Fruit fly (Drosophila melanogaster): ENCODE results near the gene Mlc2.

The Mlc2 gene

DNA sequence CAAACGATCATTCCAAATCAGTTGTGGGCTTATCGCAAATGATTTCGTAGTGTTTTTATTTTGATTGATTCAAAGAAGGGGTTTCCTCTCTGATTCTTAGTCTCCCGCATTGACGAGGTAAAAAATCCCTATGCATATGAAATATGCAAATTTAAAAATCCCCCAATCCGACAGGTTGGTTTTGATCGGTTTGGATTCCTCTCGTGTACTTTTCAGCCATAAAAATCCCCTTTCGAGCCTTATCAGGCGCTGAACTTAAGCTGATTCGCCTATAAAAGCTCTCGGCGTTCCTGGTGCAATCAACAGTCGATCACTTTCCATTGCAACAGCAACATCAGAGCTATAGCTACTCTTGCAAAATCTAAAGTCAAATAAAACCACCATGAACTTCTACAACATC, 37.5 kb upstream of the Mlc2 start, which contains the start of gene CecA2:
Gene CecA2 (plus strand): TSS at position 301 of the 400 bp plus-strand sequence.
- TF ChIP-seq CG15710 (tag; optimal IDR thresholded peaks at IDR 0.05) (no peak), D1 (tag; optimal IDR thresholded peaks at IDR 0.05) (no peak), CG10348 (GFP tag; IDR thresholded peaks at IDR 0.05) (no peak)

DNA sequence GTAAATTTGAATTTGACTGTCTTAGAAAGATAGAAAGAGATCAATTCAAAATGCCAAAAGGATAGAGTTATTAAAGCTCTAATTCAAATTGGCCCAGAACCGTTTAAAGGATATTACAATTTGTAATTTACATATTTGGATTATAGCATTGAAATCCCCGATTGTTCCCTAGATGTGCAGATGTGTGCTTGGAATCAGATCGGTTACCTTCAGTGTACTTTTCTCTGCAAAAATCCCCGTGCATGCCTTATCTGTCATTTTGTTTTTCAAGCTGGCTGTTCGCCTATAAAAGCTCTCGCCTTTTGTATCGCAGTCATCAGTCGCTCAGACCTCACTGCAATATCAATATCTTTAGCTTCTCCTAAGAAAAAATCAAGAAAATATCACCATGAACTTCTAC, 36.2 kb upstream of the Mlc2 start, which contains the start of gene CecA1:
Gene CecA1 (plus strand): TSS at position 315 of the 400 bp plus-strand sequence.
- TF ChIP-seq CG17806 (tag; optimal IDR thresholded peaks at IDR 0.05) (no peak), Snoo (tag; optimal IDR thresholded peaks at IDR 0.05) (no peak), CG10348 (GFP tag; IDR thresholded peaks at IDR 0.05) (no peak), fd96Ca (GFP tag; IDR thresholded peaks at IDR 0.05) (no peak), CG15710 (tag; optimal IDR thresholded peaks at IDR 0.05) (no peak), CG34367 (tag; optimal IDR thresholded peaks at IDR 0.05) (no peak), CG12605 (GFP tag; IDR thresholded peaks at IDR 0.05) (no peak), gl (tag; optimal IDR thresholded peaks at IDR 0.05) (no peak), CG4496 (GFP tag; IDR thresholded peaks at IDR 0.05) (no peak)

DNA sequence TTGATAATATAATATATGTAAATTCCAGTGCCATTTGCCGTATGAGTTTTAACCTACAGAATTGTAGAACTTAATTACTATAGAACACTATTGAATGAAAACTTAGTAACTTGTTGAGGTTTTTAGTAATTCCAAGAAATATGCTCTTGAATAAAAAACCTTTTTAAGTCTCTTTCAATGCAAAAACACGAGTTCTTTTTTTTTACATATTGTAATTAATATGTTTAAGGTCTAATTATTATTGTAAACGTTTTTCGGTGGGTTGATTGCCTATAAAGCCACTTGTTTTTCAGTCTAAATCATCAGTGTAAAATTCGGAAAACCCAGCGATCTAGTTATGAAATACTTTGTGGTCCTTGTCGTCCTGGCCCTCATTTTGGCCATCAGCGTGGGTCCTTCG, 35.3 kb upstream of the Mlc2 start, which contains the start of gene Anp:
Gene Anp (plus strand): TSS at position 301 of the 400 bp plus-strand sequence.
- TF ChIP-seq D1 (tag; optimal IDR thresholded peaks at IDR 0.05) (no peak), CG12605 (GFP tag; IDR thresholded peaks at IDR 0.05) (no peak), Pif1B (GFP tag; optimal IDR thresholded peaks at IDR 0.05) (no peak), CG8159 (tag; optimal IDR thresholded peaks at IDR 0.05) (no peak), CG10348 (GFP tag; IDR thresholded peaks at IDR 0.05) (no peak), CG9948 (tag; optimal IDR thresholded peaks at IDR 0.05) (no peak), Snoo (tag; optimal IDR thresholded peaks at IDR 0.05) (no peak), Ets98B (GFP tag; IDR thresholded peaks at IDR 0.05) (no peak), CG17806 (tag; optimal IDR thresholded peaks at IDR 0.05) (no peak), rn (GFP tag; IDR thresholded peaks at IDR 0.05) (no peak), fd96Ca (GFP tag; IDR thresholded peaks at IDR 0.05) (no peak), Pif1A (GFP tag; optimal IDR thresholded peaks at IDR 0.05) (no peak)

DNA sequence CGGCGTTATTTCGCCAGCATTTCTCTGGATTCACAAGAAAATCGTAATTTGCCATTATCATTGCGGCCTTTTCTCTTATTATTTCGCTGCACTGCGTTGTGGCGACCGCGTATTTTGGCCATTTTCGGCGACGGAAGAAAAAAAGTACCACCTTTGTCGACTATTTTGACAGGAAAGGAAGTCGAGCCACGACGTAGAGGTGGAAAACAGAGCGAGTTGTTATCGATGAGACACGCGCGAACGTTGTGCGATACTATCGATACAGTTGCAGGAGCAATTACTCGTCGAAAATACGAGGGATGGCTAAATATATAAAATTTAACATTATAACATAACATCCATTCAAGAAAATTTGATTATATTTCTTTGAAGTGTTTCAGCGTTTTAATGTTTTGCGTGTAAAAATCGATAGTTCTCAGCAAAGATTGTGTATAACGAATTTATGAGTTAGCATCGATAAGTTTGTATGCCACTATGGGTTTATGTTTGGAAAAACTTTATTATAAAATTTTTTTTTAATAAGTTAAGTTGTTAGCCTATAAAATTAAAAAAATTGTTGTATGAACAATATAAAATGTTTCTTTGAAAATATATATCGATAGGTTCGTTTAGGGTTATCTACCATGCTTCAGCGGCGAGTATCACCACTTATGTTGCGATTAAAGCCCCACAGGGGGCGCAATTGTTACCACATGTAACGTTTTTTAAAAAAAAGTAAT, 34.6 kb upstream of the Mlc2 start, which contains the start of gene RpS7:
Gene RpS7 (minus strand): TSS at position 255 of the 719 bp plus-strand sequence.
- TF ChIP-seq EcR (GFP tag; optimal IDR thresholded peaks at IDR 0.05) (no peak), CG14655 (GFP tag; optimal IDR thresholded peaks at IDR 0.05) (peak; percentile 25), CG8301 (tag; optimal IDR thresholded peaks at IDR 0.05) (peak; percentile 32), Pif1B (GFP tag; optimal IDR thresholded peaks at IDR 0.05) (peak; percentile 62), CG10348 (GFP tag; IDR thresholded peaks at IDR 0.05) (no peak), Snoo (tag; optimal IDR thresholded peaks at IDR 0.05) (peak; percentile 80), Ets98B (GFP tag; IDR thresholded peaks at IDR 0.05) (peak; percentile 60), CG12605 (GFP tag; IDR thresholded peaks at IDR 0.05) (peak; percentile 59; the same call in 1 of the 2 replicates), CG34367 (tag; optimal IDR thresholded peaks at IDR 0.05) (peak; percentile 65), CG9948 (tag; optimal IDR thresholded peaks at IDR 0.05) (peak; percentile 18), fd96Ca (GFP tag; IDR thresholded peaks at IDR 0.05) (no peak), CG17806 (tag; optimal IDR thresholded peaks at IDR 0.05) (no peak), CG8159 (tag; optimal IDR thresholded peaks at IDR 0.05) (peak; percentile 44), rn (GFP tag; IDR thresholded peaks at IDR 0.05) (0 out of 2 replicates have a peak, but pooled peaks have one; percentile 23), Pif1A (GFP tag; optimal IDR thresholded peaks at IDR 0.05) (peak; percentile 58), CG32121 (GFP tag; IDR thresholded peaks at IDR 0.05) (peak; percentile 62), gl (tag; optimal IDR thresholded peaks at IDR 0.05) (peak; percentile 73), CG4496 (GFP tag; IDR thresholded peaks at IDR 0.05) (peak; percentile 85), CG13204 (GFP tag; optimal IDR thresholded peaks at IDR 0.05) (peak; percentile 55), CG15710 (tag; optimal IDR thresholded peaks at IDR 0.05) (peak; percentile 45)

DNA sequence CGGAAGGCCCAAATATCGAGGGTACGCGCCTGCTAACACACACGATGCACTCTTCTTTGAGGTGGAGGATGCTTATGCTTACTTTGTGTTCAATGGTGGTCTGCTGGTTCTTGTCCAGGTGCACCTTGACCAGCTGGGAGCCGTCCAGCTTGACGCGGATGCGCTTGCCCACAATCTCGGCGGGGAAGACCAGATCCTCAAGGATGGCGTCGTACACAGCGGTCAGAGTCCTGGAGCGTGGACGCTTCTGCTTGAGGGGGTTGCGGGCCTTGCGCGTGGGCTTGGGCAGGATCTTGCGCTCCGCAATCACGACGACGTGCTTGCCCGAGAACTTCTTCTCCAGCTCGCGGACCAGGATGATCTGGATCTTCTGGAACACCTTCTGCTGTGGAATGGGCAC, 33.7 kb upstream of the Mlc2 start:
- TF ChIP-seq CG13204 (GFP tag; optimal IDR thresholded peaks at IDR 0.05) = no peak
- no peak for TF ChIP-seq CG17806 (tag; optimal IDR thresholded peaks at IDR 0.05)
- no peak for TF ChIP-seq Pif1B (GFP tag; optimal IDR thresholded peaks at IDR 0.05)
- TF ChIP-seq CG10348 (GFP tag; IDR thresholded peaks at IDR 0.05) = no peak
- no peak for TF ChIP-seq D1 (tag; optimal IDR thresholded peaks at IDR 0.05)

DNA sequence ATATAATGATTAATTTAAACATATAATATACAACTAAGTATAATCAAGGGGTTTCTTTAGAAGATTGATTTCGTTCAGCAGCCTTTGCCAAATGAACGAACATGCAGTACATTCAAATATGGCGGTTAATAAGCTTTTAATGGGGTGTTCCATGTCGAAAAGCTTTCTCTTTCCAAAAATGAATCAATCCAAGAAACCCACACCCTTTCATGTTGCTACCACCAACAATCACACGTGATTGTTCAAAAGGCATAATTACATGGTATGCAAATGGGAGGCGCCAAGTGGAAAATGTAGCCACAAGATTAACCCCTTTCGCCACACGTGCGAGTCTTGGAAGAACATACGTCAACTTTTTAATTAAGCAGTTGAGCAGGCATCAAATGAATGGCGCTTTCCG, 31.6 kb upstream of the Mlc2 start:
- TF ChIP-seq CG8301 (tag; optimal IDR thresholded peaks at IDR 0.05) (no peak), Snoo (tag; optimal IDR thresholded peaks at IDR 0.05) (no peak), CG14655 (GFP tag; optimal IDR thresholded peaks at IDR 0.05) (no peak), CG13204 (GFP tag; optimal IDR thresholded peaks at IDR 0.05) (no peak), CG8159 (tag; optimal IDR thresholded peaks at IDR 0.05) (no peak), Ets98B (GFP tag; IDR thresholded peaks at IDR 0.05) (no peak), D1 (tag; optimal IDR thresholded peaks at IDR 0.05) (no peak)

Measured in whole organism, pupa.